Fruit fly (Drosophila melanogaster) S2 (cell line): ENCODE results near the gene Nazo.

Experiments used
- CG8478 ChIP-seq: fragments of >200 bp; optimal IDR thresholded peaks from 2 replicates; lab custom pipeline; 2018
- CTCF ChIP-seq, 2 experiments: fragments of >200 bp; optimal IDR thresholded peaks; 2 replicates each; lab custom pipeline; 2018

DNA sequence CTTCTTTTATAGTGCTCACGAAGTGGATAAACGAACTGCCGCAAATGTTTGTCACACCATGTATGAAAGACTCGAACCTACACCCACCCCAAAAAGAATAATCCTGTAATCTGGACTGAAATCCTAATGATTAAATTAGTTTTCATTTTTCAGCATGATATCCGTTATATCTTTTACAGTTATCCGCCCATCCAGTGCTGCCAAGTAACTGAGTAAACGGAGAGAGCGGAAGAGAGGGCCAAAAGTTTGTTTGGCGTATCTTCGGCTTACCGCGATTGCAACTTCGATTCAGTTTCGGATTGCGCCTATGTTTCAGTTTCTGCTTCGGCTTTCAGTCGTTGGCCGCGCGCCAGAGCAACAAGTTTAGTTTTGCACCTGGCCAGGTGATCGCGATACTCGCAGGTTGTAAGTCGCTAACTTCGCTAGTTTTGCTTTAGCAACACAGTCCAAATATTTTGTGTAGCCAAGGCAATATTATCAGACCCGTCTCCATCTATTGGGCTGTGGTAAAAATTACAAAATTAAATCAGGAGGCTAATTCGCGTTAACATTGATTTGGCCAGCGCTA is 37.4 kb upstream of the Nazo start, which contains the start of gene mtg:
- TF ChIP-seq CG8478 (lab: Kevin White, UChicago) (no peak), CTCF (optimal IDR thresholded peaks at IDR 0.05; lab: Kevin White, UChicago) (no peak)
